Fruit fly (Drosophila melanogaster) whole organism, embryonic: ENCODE measurements around the gene CG6966.

Experiments
- B-H1 ChIP-seq: fragments of 200-800 bp; sonication (Bioruptor generic); IDR thresholded peaks from 3 replicates; pipeline ENCODE4 v1.3.6; 2022; ENCODE audit warnings: missing biosample characterization, missing genetic modification characterization
- B-H2 ChIP-seq: fragments of 200-800 bp; sonication (Bioruptor generic); optimal IDR thresholded peaks from 2 replicates; lab custom pipeline; 2018; ENCODE audit warnings: missing biosample characterization, mild to moderate bottlenecking, missing genetic modification characterization
- CG10267 ChIP-seq: fragments of 200-800 bp; sonication (Bioruptor generic); optimal IDR thresholded peaks from 2 replicates; lab custom pipeline; 2018; ENCODE audit warnings: missing biosample characterization, mild to moderate bottlenecking, missing genetic modification characterization, moderate library complexity
- CG10321 ChIP-seq: fragments of 200-800 bp; sonication (Bioruptor generic); IDR thresholded peaks from 2 replicates; pipeline ENCODE4 v1.3.6; 2022; ENCODE audit warnings: missing biosample characterization, missing genetic modification characterization
- CG12391 ChIP-seq: fragments of 200-800 bp; sonication (Bioruptor generic); optimal IDR thresholded peaks from 3 replicates; lab custom pipeline; 2018; ENCODE audit warnings: missing biosample characterization, mild to moderate bottlenecking, missing genetic modification characterization, moderate library complexity
- CG15269 ChIP-seq: fragments of 200-800 bp; sonication (Bioruptor generic); optimal IDR thresholded peaks from 2 replicates; lab custom pipeline; 2018; ENCODE audit warnings: missing biosample characterization, mild to moderate bottlenecking, missing genetic modification characterization, moderate library complexity
- CG15601 ChIP-seq: fragments of 200-800 bp; sonication (Bioruptor generic); optimal IDR thresholded peaks from 3 replicates; lab custom pipeline; 2019; ENCODE audit warnings: missing biosample characterization, mild to moderate bottlenecking, missing genetic modification characterization, moderate library complexity
- CG17829 ChIP-seq: fragments of 200-800 bp; optimal IDR thresholded peaks from 2 replicates; lab custom pipeline; 2019; ENCODE audit warnings: missing biosample characterization, mild to moderate bottlenecking, missing genetic modification characterization, moderate library complexity
- CG1792 ChIP-seq: fragments of 200-800 bp; sonication (Bioruptor generic); optimal IDR thresholded peaks from 2 replicates; lab custom pipeline; 2016; ENCODE audit warnings: missing biosample characterization, missing genetic modification characterization
- CG18599 ChIP-seq: fragments of 200-800 bp; sonication (Bioruptor generic); optimal IDR thresholded peaks from 3 replicates; lab custom pipeline; 2017; ENCODE audit warnings: missing biosample characterization, missing genetic modification characterization, mild to moderate bottlenecking, moderate library complexity, missing genetic modification reagents
- CG2712 ChIP-seq: fragments of 200-800 bp; optimal IDR thresholded peaks from 3 replicates; lab custom pipeline; 2019; ENCODE audit warnings: missing biosample characterization, mild to moderate bottlenecking, missing genetic modification characterization, moderate library complexity
- CG31441 ChIP-seq: fragments of 200-800 bp; sonication (Bioruptor generic); IDR thresholded peaks from 2 replicates; pipeline ENCODE4 v1.3.6; 2022; ENCODE audit warnings: missing biosample characterization, missing genetic modification characterization
- CG32767 ChIP-seq: fragments of 200-800 bp; sonication (Bioruptor generic); IDR thresholded peaks from 2 replicates; pipeline ENCODE4 v1.3.6; 2022; ENCODE audit warnings: missing biosample characterization, missing genetic modification characterization
- CG34224 ChIP-seq: fragments of 200-800 bp; sonication (Bioruptor generic); IDR thresholded peaks from 3 replicates; pipeline ENCODE4 v1.3.6; 2022; ENCODE audit warnings: missing biosample characterization, missing genetic modification characterization; ENCODE audit not compliant: partially characterized antibody
- CG5180 ChIP-seq: fragments of 200-800 bp; sonication (Bioruptor generic); optimal IDR thresholded peaks from 3 replicates; lab custom pipeline; 2017; ENCODE audit warnings: missing biosample characterization, missing genetic modification characterization, mild to moderate bottlenecking, moderate library complexity, missing genetic modification reagents
- CG7963 ChIP-seq: fragments of 200-800 bp; sonication (Bioruptor generic); IDR thresholded peaks from 3 replicates; pipeline ENCODE4 v1.3.6; 2022; ENCODE audit warnings: missing biosample characterization, missing genetic modification characterization; ENCODE audit not compliant: partially characterized antibody
- CG8765 ChIP-seq: fragments of 200-800 bp; sonication (Bioruptor generic); IDR thresholded peaks from 2 replicates; pipeline ENCODE4 v1.3.6; 2022; ENCODE audit warnings: missing biosample characterization, missing genetic modification characterization
- Chrac-16 ChIP-seq: fragments of 200-800 bp; sonication (Bioruptor generic); optimal IDR thresholded peaks from 3 replicates; lab custom pipeline; 2016; ENCODE audit warnings: missing biosample characterization, missing genetic modification characterization
- Dip3 ChIP-seq: fragments of 200-800 bp; sonication (Bioruptor generic); optimal IDR thresholded peaks from 3 replicates; lab custom pipeline; 2016; ENCODE audit warnings: missing biosample characterization, missing genetic modification characterization
- Drgx ChIP-seq: fragments of 200-800 bp; sonication (Bioruptor generic); IDR thresholded peaks from 2 replicates; pipeline ENCODE4 v1.3.6; 2022; ENCODE audit warnings: missing biosample characterization, missing genetic modification characterization
- Jarid2 ChIP-seq: fragments of 200-800 bp; sonication (Bioruptor generic); optimal IDR thresholded peaks from 3 replicates; lab custom pipeline; 2017; ENCODE audit warnings: mild to moderate bottlenecking, missing biosample characterization, missing genetic modification reagents, missing genetic modification characterization
- Oli ChIP-seq: fragments of 200-800 bp; sonication (Bioruptor generic); optimal IDR thresholded peaks from 2 replicates; lab custom pipeline; 2018; ENCODE audit warnings: missing biosample characterization, mild to moderate bottlenecking, missing genetic modification characterization, moderate library complexity
- Ssrp ChIP-seq: fragments of 200-800 bp; sonication (Bioruptor generic); optimal IDR thresholded peaks from 2 replicates; lab custom pipeline; 2018; ENCODE audit warnings: missing biosample characterization, mild to moderate bottlenecking, missing genetic modification characterization, moderate library complexity
- Usf ChIP-seq: fragments of 200-800 bp; sonication (Bioruptor generic); optimal IDR thresholded peaks from 2 replicates; lab custom pipeline; 2017; ENCODE audit warnings: missing genotype, missing biosample characterization, missing genetic modification characterization
- abd-A ChIP-seq: fragments of 200-800 bp; sonication (Bioruptor generic); optimal IDR thresholded peaks from 3 replicates; lab custom pipeline; 2019; ENCODE audit warnings: missing biosample characterization, mild to moderate bottlenecking, missing genetic modification characterization, moderate library complexity
- ap ChIP-seq: fragments of 200-800 bp; sonication (Bioruptor generic); IDR thresholded peaks from 2 replicates; pipeline ENCODE4 v1.3.6; 2022; ENCODE audit warnings: missing biosample characterization, missing genetic modification characterization
- ase ChIP-seq: fragments of 200-800 bp; sonication (Bioruptor generic); IDR thresholded peaks from 3 replicates; pipeline ENCODE4 v1.3.6; 2022; ENCODE audit warnings: missing biosample characterization, missing genetic modification characterization
- bbx ChIP-seq: fragments of 200-800 bp; sonication (Bioruptor generic); IDR thresholded peaks from 2 replicates; pipeline ENCODE4 v1.3.6; 2022; ENCODE audit warnings: missing biosample characterization, missing genetic modification characterization; ENCODE audit not compliant: partially characterized antibody
- bsh ChIP-seq, 2 experiments: fragments of 200-800 bp; sonication (Bioruptor generic); optimal IDR thresholded peaks; 2 replicates each; lab custom pipeline; 2017 to 2018; ENCODE audit warnings: mild to moderate bottlenecking in 2 of 2, missing biosample characterization in 2 of 2, missing genetic modification characterization in 2 of 2, moderate library complexity in 1 of 2
- cg ChIP-seq: fragments of 200-800 bp; sonication (Bioruptor generic); optimal IDR thresholded peaks from 3 replicates; lab custom pipeline; 2019; ENCODE audit warnings: missing biosample characterization, mild to moderate bottlenecking, missing genetic modification characterization, moderate library complexity
- chinmo ChIP-seq: fragments of 200-800 bp; sonication (Bioruptor generic); IDR thresholded peaks from 4 replicates; pipeline ENCODE4 v1.3.6; 2022; ENCODE audit warnings: missing biosample characterization, missing genetic modification characterization; ENCODE audit not compliant: partially characterized antibody
- dimm ChIP-seq: fragments of 200-800 bp; sonication (Bioruptor generic); IDR thresholded peaks from 2 replicates; pipeline ENCODE4 v1.3.6; 2022; ENCODE audit warnings: missing biosample characterization, missing genetic modification characterization
- dmrt99B ChIP-seq: fragments of 200-800 bp; sonication (Bioruptor generic); optimal IDR thresholded peaks from 2 replicates; lab custom pipeline; 2018; ENCODE audit warnings: missing biosample characterization, mild to moderate bottlenecking, missing genetic modification characterization, moderate library complexity
- ems ChIP-seq: fragments of 200-800 bp; sonication (Bioruptor generic); optimal IDR thresholded peaks from 3 replicates; lab custom pipeline; 2016; ENCODE audit warnings: missing biosample characterization, missing genetic modification characterization
- exex ChIP-seq: fragments of 200-800 bp; sonication (Bioruptor generic); optimal IDR thresholded peaks from 4 replicates; lab custom pipeline; 2018; ENCODE audit warnings: missing biosample characterization, mild to moderate bottlenecking, missing genetic modification characterization, moderate library complexity
- fd3F ChIP-seq: fragments of 200-800 bp; sonication (Bioruptor generic); optimal IDR thresholded peaks from 2 replicates; lab custom pipeline; 2018; ENCODE audit warnings: missing biosample characterization, mild to moderate bottlenecking, missing genetic modification characterization, moderate library complexity
- fd96Cb ChIP-seq: fragments of 200-800 bp; sonication (Bioruptor generic); optimal IDR thresholded peaks from 2 replicates; lab custom pipeline; 2018; ENCODE audit warnings: missing biosample characterization, mild to moderate bottlenecking, missing genetic modification characterization, moderate library complexity
- lola ChIP-seq, 3 experiments: fragments of >200 bp in 2 of 3; fragments of 200-800 bp in 1 of 3; sonication (Bioruptor generic) in 1 of 3; optimal IDR thresholded peaks; 2 replicates each; lab custom pipeline; 2017 to 2019; ENCODE audit warnings: missing biosample characterization in 3 of 3, missing genetic modification characterization in 3 of 3, mild to moderate bottlenecking in 1 of 3, moderate library complexity in 1 of 3
- nmo ChIP-seq: fragments of 200-800 bp; sonication (Bioruptor generic); optimal IDR thresholded peaks from 2 replicates; lab custom pipeline; 2018; ENCODE audit warnings: missing biosample characterization, mild to moderate bottlenecking, missing genetic modification characterization, moderate library complexity
- nom ChIP-seq: fragments of 200-800 bp; sonication (Bioruptor generic); optimal IDR thresholded peaks from 2 replicates; lab custom pipeline; 2017; ENCODE audit warnings: missing biosample characterization, missing genetic modification characterization, mild to moderate bottlenecking, moderate library complexity, missing genetic modification reagents
- pb ChIP-seq: fragments of 200-800 bp; sonication (Bioruptor generic); optimal IDR thresholded peaks from 3 replicates; lab custom pipeline; 2016; ENCODE audit warnings: missing biosample characterization, missing genetic modification characterization
- psq ChIP-seq: fragments of 200-800 bp; sonication (Bioruptor generic); optimal IDR thresholded peaks from 2 replicates; lab custom pipeline; 2017; ENCODE audit warnings: missing biosample characterization, missing genetic modification characterization
- sd ChIP-seq: fragments of 200-800 bp; sonication (Bioruptor generic); optimal IDR thresholded peaks from 3 replicates; lab custom pipeline; 2018; ENCODE audit warnings: missing biosample characterization, mild to moderate bottlenecking, missing genetic modification characterization, moderate library complexity
- sens ChIP-seq: fragments of 200-800 bp; sonication (Bioruptor generic); peaks from one replicate; lab custom pipeline; 2016; ENCODE audit warnings: missing biosample characterization, missing genetic modification characterization
- slbo ChIP-seq: fragments of 200-800 bp; sonication (Bioruptor generic); IDR thresholded peaks from 2 replicates; pipeline ENCODE4 v1.3.6; 2022; ENCODE audit warnings: missing biosample characterization, missing genetic modification characterization
- so ChIP-seq: fragments of 200-800 bp; sonication (Bioruptor generic); IDR thresholded peaks from 3 replicates; pipeline ENCODE4 v1.3.6; 2022; ENCODE audit warnings: missing biosample characterization, missing genetic modification characterization
- tup ChIP-seq: fragments of 200-800 bp; sonication (Bioruptor generic); optimal IDR thresholded peaks from 2 replicates; lab custom pipeline; 2016; ENCODE audit warnings: missing biosample characterization, mild to moderate bottlenecking, missing genetic modification characterization, moderate library complexity

CG6966 gene

DNA sequence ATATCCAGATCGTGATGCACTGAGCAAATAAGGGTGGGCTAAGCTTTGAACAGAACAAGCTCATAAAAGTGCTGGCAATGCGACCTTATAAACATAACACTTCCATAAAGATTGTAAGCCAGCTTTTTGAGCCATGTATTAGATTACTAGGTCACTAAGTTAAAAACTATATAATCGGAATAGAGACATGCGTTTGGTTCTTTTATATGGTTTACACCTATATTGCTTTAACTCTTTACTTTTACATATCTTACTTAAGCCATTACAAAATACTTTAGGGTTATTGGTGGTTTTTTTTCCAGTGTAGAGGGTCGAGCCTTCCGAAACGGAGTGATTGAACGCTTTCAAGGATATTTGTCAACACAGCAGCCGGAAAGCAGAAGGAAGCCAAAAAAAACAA lies 3.1 kb downstream of the CG6966 start (continued):
- TF ChIP-seq sens (GFP tag; lab: Kevin White, UChicago) (peak; percentile 86), CG31441 (GFP tag; lab: Robert Waterston, UW) (no peak), lola (GFP tag; optimal IDR thresholded peaks at IDR 0.05; lab: Kevin White, UChicago) (peak in 1 of 3 experiments; percentile 33), Chrac-16 (GFP tag; lab: Kevin White, UChicago) (peak; percentile 6), CG15601 (tag; lab: Kevin White, UChicago) (peak; percentile 3), Dip3 (GFP tag; lab: Kevin White, UChicago) (no peak), Oli (peak; percentile 6), CG2712 (peak; percentile 43), Jarid2 (no peak), nom (GFP tag; lab: Kevin White, UChicago) (peak; percentile 51), CG12391 (tag; lab: Kevin White, UChicago) (peak; percentile 23), Ssrp (tag; lab: Kevin White, UChicago) (peak; percentile 28), CG17829 (tag; lab: Kevin White, UChicago) (peak; percentile 10), dmrt99B (tag; lab: Kevin White, UChicago) (peak; percentile 32), nmo (peak; percentile 40), fd96Cb (peak; percentile 35), ap (GFP tag; lab: Robert Waterston, UW) (no peak)

DNA sequence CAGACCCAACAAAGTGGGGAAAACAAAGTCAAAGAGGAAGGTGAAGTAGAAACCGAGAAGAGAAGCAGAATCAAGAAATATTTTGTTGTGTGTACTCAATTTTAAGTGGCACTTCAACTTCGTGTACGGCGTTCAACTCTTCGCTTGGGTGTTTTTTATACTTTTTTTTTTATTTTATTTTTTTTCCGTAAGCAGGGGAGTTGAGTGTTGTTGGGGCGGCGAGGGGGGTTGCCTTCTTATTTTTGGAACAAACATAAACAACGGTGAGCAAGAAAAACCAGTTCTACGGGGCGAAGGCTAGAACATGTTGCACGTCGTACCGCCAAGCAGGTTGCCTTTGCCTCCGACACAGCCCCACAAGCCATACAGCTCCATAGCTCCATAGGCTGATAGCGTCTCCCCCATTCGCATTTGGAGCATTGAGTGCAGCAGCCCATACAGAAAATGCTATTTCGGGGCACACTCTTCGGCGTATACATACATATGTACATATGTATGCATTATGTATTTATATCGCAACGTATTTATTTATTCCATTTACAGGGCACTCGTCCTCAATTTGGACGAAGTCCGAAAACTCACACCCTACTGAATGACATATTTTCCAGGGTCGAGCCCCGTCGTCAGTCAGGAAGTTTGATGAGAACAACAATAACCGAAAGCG lies 3.6 kb downstream of the CG6966 start:
- no peak for TF ChIP-seq CG10267
- TF ChIP-seq CG32767 (GFP tag; lab: Robert Waterston, UW) = peak; percentile 56; the same call in 1 of the 2 replicates
- TF ChIP-seq CG5180 (GFP tag; lab: Kevin White, UChicago) = peak; percentile 96
- no peak for TF ChIP-seq ems (GFP tag; lab: Kevin White, UChicago)
- no peak for TF ChIP-seq CG8765 (GFP tag; lab: Robert Waterston, UW)
- TF ChIP-seq chinmo (GFP tag; lab: Robert Waterston, UW) = peak; percentile 84; the same call in 2 of the 4 replicates
- no peak for TF ChIP-seq dimm (GFP tag; lab: Robert Waterston, UW)
- TF ChIP-seq slbo (GFP tag; lab: Robert Waterston, UW) = 0 out of 2 replicates have a peak, but pooled peaks have one; percentile 13
- peak; percentile 17 for TF ChIP-seq psq (GFP tag; lab: Kevin White, UChicago)
- 0 out of 3 replicates have a peak, but pooled peaks have one; percentile 31 for TF ChIP-seq CG7963 (GFP tag; lab: Robert Waterston, UW)
- peak; percentile 34 for TF ChIP-seq sens (GFP tag; lab: Kevin White, UChicago)
- no peak for TF ChIP-seq ase (GFP tag; lab: Robert Waterston, UW)
- TF ChIP-seq B-H2 = no peak
- no peak for TF ChIP-seq Usf (GFP tag; lab: Kevin White, UChicago)
- TF ChIP-seq tup (GFP tag; lab: Kevin White, UChicago) = peak; percentile 4
- peak; percentile 8 for TF ChIP-seq CG18599 (GFP tag; lab: Kevin White, UChicago)
- TF ChIP-seq exex (tag; lab: Kevin White, UChicago) = no peak
- TF ChIP-seq cg (GFP tag; lab: Kevin White, UChicago) = peak; percentile 31
- TF ChIP-seq Drgx (GFP tag; lab: Robert Waterston, UW) = peak; percentile 71
- TF ChIP-seq abd-A (tag; lab: Kevin White, UChicago) = peak; percentile 13
- peak in 1 of 2 experiments; percentile 66 for TF ChIP-seq bsh (GFP tag; optimal IDR thresholded peaks at IDR 0.05; lab: Kevin White, UChicago)
- peak; percentile 64 for TF ChIP-seq CG15269
- TF ChIP-seq pb = no peak
- TF ChIP-seq bbx (GFP tag; lab: Robert Waterston, UW) = no peak
- peak; percentile 21 for TF ChIP-seq sd (tag; lab: Kevin White, UChicago)
- 0 out of 2 replicates have a peak, but pooled peaks have one; percentile 8 for TF ChIP-seq CG10321
- TF ChIP-seq B-H1 (GFP tag; lab: Robert Waterston, UW) = no peak
- 0 out of 3 replicates have a peak, but pooled peaks have one; percentile 27 for TF ChIP-seq so (GFP tag; lab: Robert Waterston, UW)
- TF ChIP-seq CG34224 = no peak
- no peak for TF ChIP-seq CG1792
- TF ChIP-seq fd3F (GFP tag; lab: Kevin White, UChicago) = no peak
